Fruit fly (Drosophila melanogaster): ENCODE data around the gene csw.
A peak's percentile ranks its signal among the peaks of the same experiment; 100 is the strongest.

Gene csw

DNA sequence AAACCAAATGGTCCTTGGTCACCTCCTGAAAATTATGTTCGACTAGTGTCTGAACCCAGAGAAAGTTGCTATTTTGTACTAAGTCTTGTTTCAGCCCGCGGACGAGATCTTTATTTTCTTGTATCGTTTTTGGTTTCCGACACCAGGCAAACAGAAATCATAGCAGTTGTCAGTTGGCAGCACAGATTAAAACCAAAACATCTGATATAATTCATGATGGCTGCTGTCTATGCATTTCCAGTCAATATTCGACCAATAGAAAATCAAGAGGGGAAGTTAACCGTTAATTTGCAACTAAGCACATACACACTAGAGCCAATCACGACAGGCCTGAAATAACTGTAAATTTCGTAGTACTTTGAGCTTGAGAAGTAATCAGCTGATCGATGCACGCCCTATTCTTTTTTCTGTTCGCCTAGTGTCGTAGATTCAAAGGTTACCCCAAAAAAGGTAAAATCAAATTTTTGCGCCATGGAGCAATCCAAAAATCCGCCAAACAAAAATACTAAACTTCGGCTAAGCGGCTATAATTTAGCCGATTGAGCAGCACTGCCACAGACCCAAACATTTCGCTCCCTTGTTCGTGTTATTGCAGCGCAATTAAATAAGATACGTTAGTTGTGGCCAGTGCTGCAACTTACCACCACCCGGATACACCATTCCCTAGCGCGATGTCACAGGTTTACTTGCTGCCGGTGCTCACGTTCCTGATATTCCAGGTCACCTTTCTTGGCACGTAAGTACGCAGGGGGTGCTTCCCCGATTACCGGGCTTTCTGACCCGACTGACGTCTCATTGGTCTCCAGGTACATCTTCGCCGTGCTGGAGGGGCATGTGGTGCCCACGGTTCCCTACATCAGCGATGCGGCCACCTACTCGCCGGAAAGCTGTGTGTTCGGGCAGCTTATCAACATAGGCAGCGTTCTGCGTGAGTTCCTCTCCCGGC is 17.3 kb upstream of the csw start, which contains the start of gene CG4025:
Gene CG4025 (plus strand): TSS at position 555 of the 946 bp plus-strand sequence.
- TF ChIP-seq noc (tag; optimal IDR thresholded peaks at IDR 0.05) = no peak

- peak; percentile 45 for TF ChIP-seq noc (tag; optimal IDR thresholded peaks at IDR 0.05)
These were observed 13.6 kb upstream of the csw start, which contains the start of the genes CG16903 and Unc-76 for dm6 chrX:2080367-2080927. Gene CG16903, minus strand, starts transcription at chrX:2080405. Gene Unc-76, plus strand, starts transcription at chrX:2080610.

dm6 chrX:2081848-2082365 is 12.1 kb upstream of the csw start:
- TF ChIP-seq noc (tag; optimal IDR thresholded peaks at IDR 0.05) = no peak

DNA sequence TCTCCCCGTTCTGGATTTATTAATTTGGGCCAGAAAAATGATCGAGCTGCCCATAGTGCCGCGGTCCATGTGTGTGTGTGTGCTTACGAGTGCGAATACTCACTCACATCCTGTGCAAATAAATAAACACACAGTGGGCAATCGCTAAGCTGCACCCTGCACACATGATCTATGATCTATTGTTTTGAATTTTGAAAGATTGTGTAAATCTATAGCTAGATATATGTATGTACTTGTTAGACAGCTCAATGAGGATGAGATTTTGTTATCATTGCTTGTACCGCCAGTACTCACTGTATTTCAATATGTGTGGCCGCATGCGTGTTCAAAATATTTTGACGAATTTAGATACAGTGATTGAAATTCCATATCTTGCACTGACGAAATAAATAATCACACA is 10.9 kb upstream of the csw start:
- peak; percentile 91 for TF ChIP-seq noc (tag; optimal IDR thresholded peaks at IDR 0.05)

dm6 chrX:2083678-2084162 is 10.3 kb upstream of the csw start:
- peak; percentile 43 for TF ChIP-seq noc (tag; optimal IDR thresholded peaks at IDR 0.05)

DNA sequence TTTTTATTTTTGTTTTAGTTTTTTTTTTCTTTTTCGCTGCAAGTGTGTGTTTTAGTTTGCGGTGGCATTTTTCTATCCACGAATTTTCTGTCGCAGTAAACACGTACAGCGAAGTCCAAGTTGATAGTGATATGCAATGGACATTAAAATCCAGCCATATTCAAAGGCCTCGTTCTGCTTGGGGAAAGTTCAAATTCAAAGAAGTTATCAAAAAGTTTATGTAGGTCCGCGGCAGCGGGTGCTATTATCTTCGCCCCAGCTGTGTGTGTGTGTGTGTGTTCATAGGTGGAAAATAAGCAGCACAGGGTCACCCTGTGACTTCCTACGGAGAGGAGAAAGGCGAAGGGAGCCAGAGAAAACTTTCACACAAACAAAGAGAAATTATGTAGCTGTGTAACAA is 6.5 kb upstream of the csw start:
- peak; percentile 18 for TF ChIP-seq noc (tag; optimal IDR thresholded peaks at IDR 0.05)

DNA sequence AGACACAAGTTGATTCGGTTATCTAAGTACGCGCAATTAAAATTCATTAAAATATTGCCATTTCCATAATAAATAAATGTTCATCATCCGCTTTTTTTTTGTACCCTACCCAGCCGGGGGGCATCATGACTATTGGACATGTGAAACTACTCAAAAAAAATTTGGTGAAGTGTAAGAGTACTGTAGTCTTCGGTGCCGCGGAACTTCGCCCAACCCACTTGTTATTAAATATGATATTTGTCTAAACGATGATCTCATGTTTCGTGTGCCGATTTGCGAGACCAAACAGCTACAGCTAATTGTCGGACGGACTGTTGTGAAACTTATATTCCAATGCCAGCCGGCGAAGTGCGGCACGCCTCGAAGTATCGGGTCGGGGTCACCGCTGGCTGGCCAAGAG is 5.2 kb upstream of the csw start:
- TF ChIP-seq noc (tag; optimal IDR thresholded peaks at IDR 0.05) = no peak

dm6 chrX:2089812-2090211 is 4.2 kb upstream of the csw start:
- no peak for TF ChIP-seq noc (tag; optimal IDR thresholded peaks at IDR 0.05)

DNA sequence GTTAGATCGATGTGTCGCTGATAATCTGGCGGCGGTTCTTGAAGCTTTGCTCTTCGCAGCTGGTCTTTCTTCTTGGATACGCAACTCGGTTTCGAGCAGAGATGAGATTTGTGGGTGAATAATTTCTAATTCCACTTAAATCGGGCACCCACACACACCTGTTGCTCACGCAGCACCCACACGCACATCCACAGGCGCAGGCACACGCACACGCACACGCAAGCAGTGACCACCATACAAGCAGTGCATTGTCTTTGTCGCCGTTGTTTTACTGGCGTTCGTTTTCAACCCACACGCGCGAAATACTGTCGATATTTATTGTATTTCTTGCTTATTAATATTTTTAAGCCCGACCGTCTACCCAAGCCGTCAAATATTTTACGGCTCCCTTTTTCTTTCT is 2.3 kb downstream of the csw start:
- TF ChIP-seq noc (tag; optimal IDR thresholded peaks at IDR 0.05) = no peak

dm6 chrX:2098267-2098666 is 4.2 kb downstream of the csw start:
- TF ChIP-seq noc (tag; optimal IDR thresholded peaks at IDR 0.05) = no peak

dm6 chrX:2103859-2104258 is 9.8 kb downstream of the csw start:
- no peak for TF ChIP-seq noc (tag; optimal IDR thresholded peaks at IDR 0.05)

- no peak for TF ChIP-seq noc (tag; optimal IDR thresholded peaks at IDR 0.05)
These were observed 10.3 kb downstream of the csw start for dm6 chrX:2104365-2104764.

- no peak for TF ChIP-seq noc (tag; optimal IDR thresholded peaks at IDR 0.05)
These were observed 12.3 kb downstream of the csw start for dm6 chrX:2106367-2106766.

DNA sequence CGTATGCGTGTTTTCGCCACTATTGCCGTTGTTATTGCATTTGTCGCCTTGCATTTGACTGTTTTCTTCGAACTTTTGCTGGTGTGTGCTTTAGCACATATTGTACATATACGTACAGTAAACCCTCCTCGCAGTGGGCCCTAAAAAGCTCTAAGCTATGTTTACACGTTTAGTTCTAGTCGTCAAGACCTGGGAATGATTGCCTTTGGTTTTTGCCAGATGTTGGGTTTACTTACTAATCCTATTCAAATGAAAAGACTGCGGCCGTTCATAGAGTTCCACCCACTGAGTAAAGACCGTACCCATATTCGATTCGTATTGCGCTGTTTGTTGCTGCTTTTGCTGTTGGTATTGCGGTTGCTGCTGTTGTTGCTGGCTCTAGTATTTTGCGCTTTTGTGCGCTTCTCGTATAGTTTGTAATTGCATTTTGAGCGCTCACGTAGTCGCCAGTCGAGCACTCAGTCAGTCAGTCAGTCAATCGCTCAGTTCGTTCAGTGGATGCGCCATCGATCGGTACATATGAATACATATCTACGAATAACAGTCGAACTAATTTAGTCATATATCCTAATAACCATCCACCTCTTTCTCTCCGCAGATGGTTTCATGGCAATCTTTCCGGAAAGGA is 13.9 kb downstream of the csw start:
- TF ChIP-seq noc (tag; optimal IDR thresholded peaks at IDR 0.05) = no peak

dm6 chrX:2108639-2109038 is 14.6 kb downstream of the csw start:
- no peak for TF ChIP-seq noc (tag; optimal IDR thresholded peaks at IDR 0.05)

- no peak for TF ChIP-seq noc (tag; optimal IDR thresholded peaks at IDR 0.05)
These were observed 18.6 kb downstream of the csw start for dm6 chrX:2112660-2113059.

Data from whole organism, larva.